Fruit fly (Drosophila melanogaster) Kc167 (cell line): ENCODE data around the gene Hcs.

Experiments used
- h ChIP-seq: fragments of >200 bp; optimal IDR thresholded peaks from 3 replicates; lab custom pipeline; 2018; ENCODE audit warnings: missing external identifiers
- insv ChIP-seq: fragments of >200 bp; optimal IDR thresholded peaks from 3 replicates; lab custom pipeline; 2018; ENCODE audit warnings: missing external identifiers
- psq ChIP-seq: fragments of >200 bp; optimal IDR thresholded peaks from 2 replicates; lab custom pipeline; 2017; ENCODE audit warnings: missing external identifiers
- ttk ChIP-seq: sonication (Bioruptor generic); optimal IDR thresholded peaks from 2 replicates; lab custom pipeline; 2017; ENCODE audit warnings: missing external identifiers

DNA sequence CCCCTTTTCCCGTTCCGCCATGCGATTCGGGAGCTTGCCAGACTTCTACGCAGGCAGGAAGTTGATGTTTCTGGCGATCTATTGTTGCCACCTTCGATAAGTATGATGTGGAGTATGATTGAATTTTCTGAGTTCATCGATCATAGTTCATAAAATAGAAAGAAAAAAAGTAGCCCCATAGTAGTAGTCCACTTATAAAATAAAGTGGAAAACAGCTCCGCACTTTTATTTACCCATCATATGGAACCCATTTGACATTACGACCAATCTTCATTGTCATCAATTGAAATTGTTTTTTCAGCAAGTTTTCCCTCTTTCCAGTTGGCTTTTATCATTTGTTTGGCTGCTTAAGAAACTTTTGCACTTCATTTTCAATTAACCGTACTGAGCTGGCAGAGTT lies 47.5 kb upstream of the Hcs start, which contains the start of gene CG12147:
- TF ChIP-seq h (lab: Kevin White, UChicago): no peak
- TF ChIP-seq insv (lab: Kevin White, UChicago): no peak
- TF ChIP-seq ttk (lab: Kevin White, UChicago): no peak
- no peak for TF ChIP-seq psq (lab: Kevin White, UChicago)
